Worm (Caenorhabditis elegans): Measurements from ENCODE around the gene srsx-28.

- TF ChIP-seq ztf-29 (GFP tag; IDR thresholded peaks at IDR 0.05) (no peak), flt-1 (GFP tag; IDR thresholded peaks at IDR 0.05) (no peak), klf-2 (GFP tag; conservative IDR thresholded peaks at IDR 0.05) (no peak), ztf-23 (GFP tag; IDR thresholded peaks at IDR 0.05) (no peak)
Observed at ce11 chrV:10178166-10178565, 25.8 kb downstream of the srsx-28 start.
